ENCODE assay signal across 1 worm cellular context in genomic region chrV:19189963-19190597, ce11.
TF ChIP-seq lines count a peak whose summit lies in the region.

Gene Y39B6A.3, minus strand, starts transcription at chrV:19190013.
Gene pph-5, plus strand, starts transcription at chrV:19190547.

TF ChIP-seq in whole organism, L1 larva, 84 proteins besides CTCF, POLR2A, EP300 and RAD21 (continued from another document):
- TF ChIP-seq snu-23 (GFP tag; optimal IDR thresholded peaks at IDR 0.05; lab: Kevin White, UChicago) (peak; percentile 78), pqm-1 (tag; optimal IDR thresholded peaks at IDR 0.05; lab: Kevin White, UChicago) (no peak), F16B12.6 (tag; optimal IDR thresholded peaks at IDR 0.05; lab: Kevin White, UChicago) (peak; percentile 1), C16A3.4 (tag; optimal IDR thresholded peaks at IDR 0.05; lab: Kevin White, UChicago) (peak; percentile 18), ces-1 (GFP tag; optimal IDR thresholded peaks at IDR 0.05; lab: Kevin White, UChicago) (no peak), lsy-2 (tag; optimal IDR thresholded peaks at IDR 0.05; lab: Kevin White, UChicago) (peak; percentile 42 to 73)
